Worm (Caenorhabditis elegans) whole organism, L2 larva: Measurements from ENCODE around the gene taf-11.1.

Experiments used
- F13H6.1 ChIP-seq: sonication (generic microtip); optimal IDR thresholded peaks from 2 replicates; lab custom pipeline; 2016; ENCODE audit warnings: missing genetic modification characterization, missing compliant biosample characterization
- R02D3.7 ChIP-seq: fragments of 150-350 bp; optimal IDR thresholded peaks from 2 replicates; lab custom pipeline; 2014; ENCODE audit warnings: missing biosample characterization, missing genetic modification characterization
- Y55F3AM.14 ChIP-seq: fragments of 200-800 bp; sonication (Bioruptor generic); optimal IDR thresholded peaks from 2 replicates; lab custom pipeline; 2018; ENCODE audit warnings: mild to moderate bottlenecking, missing genetic modification characterization, missing compliant biosample characterization
- ZK546.5 ChIP-seq: sonication (generic microtip); optimal IDR thresholded peaks from 2 replicates; lab custom pipeline; 2017; ENCODE audit warnings: missing biosample characterization, missing genetic modification characterization
- alr-1 ChIP-seq: fragments of 150-350 bp; optimal IDR thresholded peaks from 2 replicates; lab custom pipeline; 2014; ENCODE audit warnings: missing biosample characterization, missing genetic modification characterization
- ama-1 ChIP-seq: fragments of 150-350 bp; optimal IDR thresholded peaks from 2 replicates; lab custom pipeline; 2018; ENCODE audit warnings: inconsistent platforms
- blmp-1 ChIP-seq: sonication (generic microtip); optimal IDR thresholded peaks from 2 replicates; lab custom pipeline; 2017; ENCODE audit warnings: missing genetic modification characterization, mild to moderate bottlenecking, missing compliant biosample characterization, antibody characterized with exemption, moderate library complexity; ENCODE audit not compliant: insufficient read depth
- ceh-16 ChIP-seq: fragments of 150-350 bp; optimal IDR thresholded peaks from 2 replicates; lab custom pipeline; 2014; ENCODE audit warnings: missing biosample characterization, missing genetic modification characterization
- ceh-82 ChIP-seq: fragments of 150-350 bp; optimal IDR thresholded peaks from 2 replicates; lab custom pipeline; 2014; ENCODE audit warnings: missing biosample characterization, missing genetic modification characterization
- crh-2 ChIP-seq: sonication (generic microtip); optimal IDR thresholded peaks from 2 replicates; lab custom pipeline; 2017; ENCODE audit warnings: missing biosample characterization, missing genetic modification characterization
- dmd-4 ChIP-seq: sonication (generic microtip); optimal IDR thresholded peaks from 2 replicates; lab custom pipeline; 2017; ENCODE audit warnings: missing biosample characterization, missing genetic modification characterization
- egl-27 ChIP-seq: sonication (generic microtip); optimal IDR thresholded peaks from 3 replicates; lab custom pipeline; 2017; ENCODE audit warnings: missing biosample characterization, missing genetic modification reagents, missing genetic modification characterization
- fos-1 ChIP-seq: fragments of 150-350 bp; optimal IDR thresholded peaks from 2 replicates; lab custom pipeline; 2014; ENCODE audit warnings: missing biosample characterization, missing genetic modification characterization
- gmeb-1 ChIP-seq: fragments of 150-350 bp; optimal IDR thresholded peaks from 2 replicates; lab custom pipeline; 2014; ENCODE audit warnings: missing biosample characterization, missing genetic modification characterization
- lin-13 ChIP-seq: fragments of 150-350 bp; optimal IDR thresholded peaks from 2 replicates; lab custom pipeline; 2014; ENCODE audit warnings: missing biosample characterization, missing genetic modification reagents, missing genetic modification characterization
- lin-39 ChIP-seq: fragments of 150-350 bp; optimal IDR thresholded peaks from 2 replicates; lab custom pipeline; 2014; ENCODE audit warnings: missing biosample characterization, missing genetic modification reagents, missing genetic modification characterization
- lsy-2 ChIP-seq, 2 experiments: fragments of 150-350 bp in 1 of 2; sonication (generic microtip) in 1 of 2; optimal IDR thresholded peaks; 2 replicates each; lab custom pipeline; 2014 to 2017; ENCODE audit warnings: missing biosample characterization in 2 of 2, missing genetic modification characterization in 2 of 2
- mab-5 ChIP-seq: fragments of 150-350 bp; optimal IDR thresholded peaks from 2 replicates; lab custom pipeline; 2014; ENCODE audit warnings: missing biosample characterization, missing genetic modification characterization
- mbf-1 ChIP-seq: sonication (generic microtip); optimal IDR thresholded peaks from 2 replicates; lab custom pipeline; 2017; ENCODE audit warnings: missing biosample characterization, missing genetic modification characterization
- mdl-1 ChIP-seq, 2 experiments: fragments of 150-350 bp in 1 of 2; sonication (generic microtip) in 1 of 2; optimal IDR thresholded peaks; 2 replicates each; lab custom pipeline; 2017; ENCODE audit warnings: missing biosample characterization in 2 of 2, missing genetic modification characterization in 2 of 2
- nhr-10 ChIP-seq: sonication (generic microtip); optimal IDR thresholded peaks from 2 replicates; lab custom pipeline; 2017; ENCODE audit warnings: missing biosample characterization, missing genetic modification characterization
- nhr-11 ChIP-seq: fragments of 150-350 bp; optimal IDR thresholded peaks from 2 replicates; lab custom pipeline; 2014; ENCODE audit warnings: missing biosample characterization, missing genetic modification characterization
- nhr-12 ChIP-seq: fragments of 150-350 bp; optimal IDR thresholded peaks from 2 replicates; lab custom pipeline; 2014; ENCODE audit warnings: missing biosample characterization, missing genetic modification characterization
- nhr-129 ChIP-seq: fragments of 150-350 bp; optimal IDR thresholded peaks from 2 replicates; lab custom pipeline; 2014; ENCODE audit warnings: missing biosample characterization, missing genetic modification characterization
- nhr-21 ChIP-seq: fragments of 150-350 bp; optimal IDR thresholded peaks from 2 replicates; lab custom pipeline; 2014; ENCODE audit warnings: missing biosample characterization, missing genetic modification characterization
- nhr-23 ChIP-seq: fragments of 150-350 bp; optimal IDR thresholded peaks from 2 replicates; lab custom pipeline; 2014; ENCODE audit warnings: missing biosample characterization, missing genetic modification reagents, missing genetic modification characterization
- nhr-237 ChIP-seq: fragments of 150-350 bp; optimal IDR thresholded peaks from 2 replicates; lab custom pipeline; 2014; ENCODE audit warnings: missing biosample characterization, missing genetic modification characterization
- nhr-6 ChIP-seq: fragments of 150-350 bp; optimal IDR thresholded peaks from 2 replicates; lab custom pipeline; 2014; ENCODE audit warnings: missing biosample characterization, missing genetic modification characterization
- sem-4 ChIP-seq: fragments of 150-350 bp; optimal IDR thresholded peaks from 2 replicates; lab custom pipeline; 2014; ENCODE audit warnings: missing biosample characterization, missing genetic modification reagents, missing genetic modification characterization
- skn-1 ChIP-seq: sonication (generic microtip); optimal IDR thresholded peaks from 2 replicates; lab custom pipeline; 2017; ENCODE audit warnings: missing biosample characterization, missing genetic modification characterization
- sma-3 ChIP-seq: sonication (generic microtip); optimal IDR thresholded peaks from 2 replicates; lab custom pipeline; 2016; ENCODE audit warnings: missing genetic modification reagents, missing genetic modification characterization, missing compliant biosample characterization
- sma-9 ChIP-seq, 2 experiments: fragments of 150-350 bp in 1 of 2; sonication (generic microtip) in 1 of 2; optimal IDR thresholded peaks; 2 replicates each; lab custom pipeline; 2014 to 2016; ENCODE audit warnings: missing genetic modification characterization in 2 of 2, mild to moderate bottlenecking in 1 of 2, missing biosample characterization in 1 of 2, missing compliant biosample characterization in 1 of 2, missing genetic modification reagents in 1 of 2, moderate library complexity in 1 of 2
- snpc-4 ChIP-seq: fragments of 150-350 bp; optimal IDR thresholded peaks from 2 replicates; lab custom pipeline; 2014; ENCODE audit warnings: missing biosample characterization, missing genetic modification characterization
- unc-39 ChIP-seq: fragments of 150-350 bp; optimal IDR thresholded peaks from 2 replicates; lab custom pipeline; 2014; ENCODE audit warnings: missing biosample characterization, missing genetic modification characterization
- unc-55 ChIP-seq: fragments of 150-350 bp; sonication (generic microtip); optimal IDR thresholded peaks from 3 replicates; lab custom pipeline; 2014; ENCODE audit warnings: missing biosample characterization, missing genetic modification reagents, missing genetic modification characterization
- unc-62 ChIP-seq: fragments of 150-350 bp; optimal IDR thresholded peaks from 2 replicates; lab custom pipeline; 2014; ENCODE audit warnings: missing biosample characterization, missing genetic modification reagents, missing genetic modification characterization
- zag-1 ChIP-seq: fragments of 150-350 bp; optimal IDR thresholded peaks from 2 replicates; lab custom pipeline; 2014; ENCODE audit warnings: missing biosample characterization, missing genetic modification characterization
- ztf-11 ChIP-seq: sonication (generic microtip); optimal IDR thresholded peaks from 2 replicates; lab custom pipeline; 2017; ENCODE audit warnings: missing biosample characterization, missing genetic modification characterization
- ztf-4 ChIP-seq: fragments of 150-350 bp; optimal IDR thresholded peaks from 2 replicates; lab custom pipeline; 2014; ENCODE audit warnings: missing biosample characterization, missing genetic modification characterization

The taf-11.1 gene

DNA sequence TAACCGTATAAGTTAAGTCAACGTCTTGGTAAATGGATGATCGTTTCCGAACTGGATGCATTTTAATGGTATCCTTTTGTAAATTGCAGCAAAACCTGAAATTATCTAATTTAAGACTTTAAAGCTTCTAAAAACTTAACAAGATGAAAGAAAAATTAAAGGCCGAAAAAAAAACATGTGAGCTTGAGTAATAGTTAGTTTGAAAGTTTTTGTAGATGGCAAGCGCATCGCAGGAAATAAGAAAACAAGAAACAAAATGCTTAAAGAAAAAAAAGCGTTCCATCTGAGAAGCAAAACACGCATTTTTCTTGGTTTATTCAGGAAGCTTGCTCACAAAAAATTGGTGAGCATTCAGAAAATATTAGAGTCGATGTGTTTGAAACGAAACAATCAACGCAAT lies 19.2 kb upstream of the taf-11.1 start, which contains the start of gene rab-37:
rab-37 (minus strand) TSS at position 101 of the 400 bp plus-strand sequence.
- TF ChIP-seq nhr-129 (no peak), F13H6.1 (tag; lab: Kevin White, UChicago) (no peak), zag-1 (no peak), nhr-6 (tag; lab: Kevin White, UChicago) (no peak), nhr-237 (tag; lab: Kevin White, UChicago) (no peak), skn-1 (tag; lab: Kevin White, UChicago) (no peak), egl-27 (tag; lab: Kevin White, UChicago) (no peak), gmeb-1 (tag; lab: Kevin White, UChicago) (no peak), lin-39 (tag; lab: Kevin White, UChicago) (no peak), blmp-1 (tag; lab: Kevin White, UChicago) (no peak), sem-4 (no peak), R02D3.7 (tag; lab: Kevin White, UChicago) (no peak), ZK546.5 (tag; lab: Kevin White, UChicago) (no peak), nhr-21 (tag; lab: Kevin White, UChicago) (no peak), nhr-12 (tag; lab: Kevin White, UChicago) (no peak), ceh-82 (tag; lab: Kevin White, UChicago) (no peak)

DNA sequence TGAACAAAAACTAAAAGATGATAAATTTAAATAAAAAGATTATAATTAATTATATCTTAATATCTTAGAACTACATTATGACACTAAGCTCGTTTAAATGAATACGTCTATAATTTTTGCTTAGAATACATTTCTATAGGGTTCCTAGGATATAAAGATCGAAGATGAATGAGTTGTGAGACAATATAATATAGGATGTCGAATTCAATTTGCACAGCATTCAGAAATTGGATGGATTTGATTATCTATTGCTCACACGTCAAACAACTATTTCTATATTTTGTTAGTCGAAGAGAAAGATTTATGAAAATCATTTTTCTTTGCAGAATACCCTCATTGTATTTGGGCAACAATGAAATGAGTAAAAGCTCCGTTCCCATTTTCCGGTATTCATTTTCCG lies 16.0 kb upstream of the taf-11.1 start:
- TF ChIP-seq sma-9 (GFP tag; optimal IDR thresholded peaks at IDR 0.05; lab: Kevin White, UChicago): peak; percentile 69
- TF ChIP-seq sma-9 (tag; optimal IDR thresholded peaks at IDR 0.05; lab: Kevin White, UChicago): no peak
- no peak for TF ChIP-seq sma-3 (GFP tag; lab: Kevin White, UChicago)

ce11 chrX:4244489-4245123 lies 10.4 kb upstream of the taf-11.1 start:
- TF ChIP-seq sma-3 (GFP tag; lab: Kevin White, UChicago) (peak; percentile 15), lin-39 (tag; lab: Kevin White, UChicago) (no peak), nhr-129 (peak; percentile 1), skn-1 (tag; lab: Kevin White, UChicago) (no peak), gmeb-1 (tag; lab: Kevin White, UChicago) (peak; percentile 8), nhr-11 (no peak), nhr-6 (tag; lab: Kevin White, UChicago) (peak; percentile 9), ama-1 (lab: Kevin White, UChicago) (no peak), unc-62 (GFP tag; lab: Kevin White, UChicago) (no peak), mdl-1 (tag; optimal IDR thresholded peaks at IDR 0.05; lab: Kevin White, UChicago) (peak in 1 of 2 experiments; percentile 37), crh-2 (peak; percentile 69), R02D3.7 (tag; lab: Kevin White, UChicago) (no peak), sma-9 (GFP tag; optimal IDR thresholded peaks at IDR 0.05; lab: Kevin White, UChicago) (peak; percentile 66), sma-9 (tag; optimal IDR thresholded peaks at IDR 0.05; lab: Kevin White, UChicago) (no peak), unc-39 (tag; lab: Kevin White, UChicago) (no peak), nhr-12 (tag; lab: Kevin White, UChicago) (no peak), nhr-10 (no peak), snpc-4 (no peak)

ce11 chrX:4245124-4245523 lies 9.8 kb upstream of the taf-11.1 start:
- TF ChIP-seq alr-1 (no peak), crh-2 (peak; percentile 75), unc-55 (GFP tag; lab: Kevin White, UChicago) (no peak), ztf-11 (tag; lab: Kevin White, UChicago) (no peak), fos-1 (tag; lab: Kevin White, UChicago) (peak; percentile 14), nhr-12 (tag; lab: Kevin White, UChicago) (no peak), sma-9 (GFP tag; optimal IDR thresholded peaks at IDR 0.05; lab: Kevin White, UChicago) (peak; percentile 76), sma-9 (tag; optimal IDR thresholded peaks at IDR 0.05; lab: Kevin White, UChicago) (no peak)

DNA sequence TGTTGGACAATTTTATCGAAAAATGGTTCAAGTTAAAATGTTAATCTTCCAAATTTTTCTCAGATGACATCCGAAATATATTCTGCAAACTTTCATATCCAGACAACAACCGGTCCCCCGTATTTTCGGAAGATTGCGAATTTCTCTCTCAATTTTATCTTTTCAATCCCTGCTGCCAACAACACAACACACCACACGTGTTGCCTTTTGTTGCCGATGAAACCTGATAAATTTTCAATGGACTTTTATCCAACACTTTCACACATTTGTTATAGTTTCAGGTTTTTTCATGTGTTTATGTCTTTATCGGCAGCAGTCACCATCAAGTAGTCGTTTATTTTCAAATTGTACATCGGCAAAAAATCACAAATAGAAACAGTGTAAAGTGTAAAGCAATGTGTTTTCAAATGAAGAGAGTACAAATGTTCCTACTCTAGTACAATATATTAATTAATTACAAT lies 8.7 kb upstream of the taf-11.1 start:
- TF ChIP-seq ceh-82 (tag; lab: Kevin White, UChicago) (no peak), dmd-4 (tag; lab: Kevin White, UChicago) (no peak), nhr-10 (no peak), crh-2 (peak; percentile 61), F13H6.1 (tag; lab: Kevin White, UChicago) (peak; percentile 11), fos-1 (tag; lab: Kevin White, UChicago) (no peak), nhr-21 (tag; lab: Kevin White, UChicago) (peak; percentile 48), sma-3 (GFP tag; lab: Kevin White, UChicago) (no peak), egl-27 (tag; lab: Kevin White, UChicago) (no peak), lin-39 (tag; lab: Kevin White, UChicago) (no peak), nhr-23 (no peak), lsy-2 (tag; optimal IDR thresholded peaks at IDR 0.05; lab: Kevin White, UChicago) (peak in 1 of 2 experiments; percentile 20), zag-1 (no peak), unc-62 (GFP tag; lab: Kevin White, UChicago) (no peak), ztf-4 (no peak), mbf-1 (tag; lab: Kevin White, UChicago) (no peak), Y55F3AM.14 (GFP tag; lab: Kevin White, UChicago) (peak; percentile 40), unc-39 (tag; lab: Kevin White, UChicago) (no peak), mab-5 (tag; lab: Kevin White, UChicago) (no peak), lin-13 (GFP tag; lab: Kevin White, UChicago) (no peak), skn-1 (tag; lab: Kevin White, UChicago) (no peak), sma-9 (GFP tag; optimal IDR thresholded peaks at IDR 0.05; lab: Kevin White, UChicago) (peak; percentile 5), sma-9 (tag; optimal IDR thresholded peaks at IDR 0.05; lab: Kevin White, UChicago) (no peak), blmp-1 (tag; lab: Kevin White, UChicago) (no peak), ama-1 (lab: Kevin White, UChicago) (peak; percentile 78), sem-4 (no peak), ztf-11 (tag; lab: Kevin White, UChicago) (no peak), ceh-16 (tag; lab: Kevin White, UChicago) (no peak)
